Worm (Caenorhabditis elegans) whole organism, L3 larva: ENCODE measurements around the gene daf-3.

Experiments
- ceh-28 ChIP-seq: fragments of 150-350 bp; optimal IDR thresholded peaks from 2 replicates; lab custom pipeline; 2014; ENCODE audit warnings: missing biosample characterization, missing genetic modification reagents, missing genetic modification characterization
- daf-12 ChIP-seq: fragments of 150-350 bp; optimal IDR thresholded peaks from 2 replicates; lab custom pipeline; 2014; ENCODE audit warnings: missing biosample characterization, missing genetic modification reagents, missing genetic modification characterization
- egl-27 ChIP-seq: sonication (generic microtip); optimal IDR thresholded peaks from 4 replicates; lab custom pipeline; 2017; ENCODE audit warnings: missing biosample characterization, missing genetic modification reagents, missing genetic modification characterization
- egl-5 ChIP-seq: fragments of 150-350 bp; optimal IDR thresholded peaks from 2 replicates; lab custom pipeline; 2017; ENCODE audit warnings: missing biosample characterization, missing genetic modification reagents, missing genetic modification characterization, inconsistent platforms
- hmg-11 ChIP-seq: sonication (generic microtip); optimal IDR thresholded peaks from 2 replicates; lab custom pipeline; 2016; ENCODE audit warnings: missing genetic modification characterization, missing compliant biosample characterization
- lin-15B ChIP-seq: fragments of 150-350 bp; optimal IDR thresholded peaks from 2 replicates; lab custom pipeline; 2014; ENCODE audit warnings: missing biosample characterization, missing genetic modification characterization
- lsy-12 ChIP-seq: sonication (generic microtip); optimal IDR thresholded peaks from 2 replicates; lab custom pipeline; 2016; ENCODE audit warnings: mild to moderate bottlenecking, missing genetic modification characterization, missing compliant biosample characterization
- mdl-1 ChIP-seq: fragments of 150-350 bp; optimal IDR thresholded peaks from 2 replicates; lab custom pipeline; 2014; ENCODE audit warnings: missing biosample characterization, missing genetic modification characterization
- mml-1 ChIP-seq: fragments of 150-350 bp; sonication (generic microtip); optimal IDR thresholded peaks from 3 replicates; lab custom pipeline; 2014; ENCODE audit warnings: missing biosample characterization, missing genetic modification characterization
- nhr-11 ChIP-seq: fragments of 150-350 bp; optimal IDR thresholded peaks from 2 replicates; lab custom pipeline; 2014; ENCODE audit warnings: missing biosample characterization, missing genetic modification characterization
- nhr-12 ChIP-seq: fragments of 150-350 bp; optimal IDR thresholded peaks from 2 replicates; lab custom pipeline; 2014; ENCODE audit warnings: missing biosample characterization, missing genetic modification characterization
- nhr-23 ChIP-seq: fragments of 150-350 bp; optimal IDR thresholded peaks from 2 replicates; lab custom pipeline; 2014; ENCODE audit warnings: missing biosample characterization, missing genetic modification reagents, missing genetic modification characterization
- nhr-237 ChIP-seq: fragments of 150-350 bp; optimal IDR thresholded peaks from 2 replicates; lab custom pipeline; 2014; ENCODE audit warnings: missing biosample characterization, missing genetic modification characterization
- nhr-28 ChIP-seq: fragments of 150-350 bp; optimal IDR thresholded peaks from 2 replicates; lab custom pipeline; 2014; ENCODE audit warnings: missing biosample characterization, missing genetic modification characterization
- nhr-43 ChIP-seq: sonication (generic microtip); optimal IDR thresholded peaks from 2 replicates; lab custom pipeline; 2016; ENCODE audit warnings: mild to moderate bottlenecking, missing genetic modification characterization, missing compliant biosample characterization; ENCODE audit not compliant: poor library complexity, severe bottlenecking
- nhr-67 ChIP-seq: fragments of 150-350 bp; optimal IDR thresholded peaks from 2 replicates; lab custom pipeline; 2014; ENCODE audit warnings: missing biosample characterization, missing genetic modification characterization
- nhr-76 ChIP-seq: fragments of 150-350 bp; sonication (generic microtip); optimal IDR thresholded peaks from 5 replicates; lab custom pipeline; 2014; ENCODE audit warnings: missing biosample characterization, missing genetic modification characterization
- nhr-77 ChIP-seq: fragments of 150-350 bp; optimal IDR thresholded peaks from 2 replicates; lab custom pipeline; 2014; ENCODE audit warnings: missing biosample characterization, missing genetic modification characterization
- pha-4 ChIP-seq: fragments of 150-350 bp; optimal IDR thresholded peaks from 2 replicates; lab custom pipeline; 2014; ENCODE audit warnings: missing biosample characterization, missing genetic modification reagents, missing genetic modification characterization
- sea-2 ChIP-seq: fragments of 150-350 bp; sonication (generic microtip); optimal IDR thresholded peaks from 4 replicates; lab custom pipeline; 2014; ENCODE audit warnings: missing biosample characterization, missing genetic modification reagents, missing genetic modification characterization
- skn-1 ChIP-seq: fragments of 150-350 bp; optimal IDR thresholded peaks from 2 replicates; lab custom pipeline; 2014; ENCODE audit warnings: missing biosample characterization, missing genetic modification characterization
- snpc-4 ChIP-seq: fragments of 150-350 bp; optimal IDR thresholded peaks from 2 replicates; lab custom pipeline; 2014; ENCODE audit warnings: missing biosample characterization, missing genetic modification characterization
- tbx-2 ChIP-seq: sonication (generic microtip); optimal IDR thresholded peaks from 2 replicates; lab custom pipeline; 2016; ENCODE audit warnings: mild to moderate bottlenecking, missing genetic modification characterization, missing compliant biosample characterization
- unc-62 ChIP-seq: fragments of 150-350 bp; sonication (generic microtip); optimal IDR thresholded peaks from 4 replicates; lab custom pipeline; 2014; ENCODE audit warnings: missing biosample characterization, missing genetic modification reagents, missing genetic modification characterization
- zag-1 ChIP-seq: fragments of 150-350 bp; optimal IDR thresholded peaks from 2 replicates; lab custom pipeline; 2014; ENCODE audit warnings: missing biosample characterization, missing genetic modification characterization
- ztf-11 ChIP-seq: fragments of 150-350 bp; optimal IDR thresholded peaks from 2 replicates; lab custom pipeline; 2014; ENCODE audit warnings: missing biosample characterization, missing genetic modification characterization
- ztf-4 ChIP-seq: fragments of 150-350 bp; optimal IDR thresholded peaks from 2 replicates; lab custom pipeline; 2014; ENCODE audit warnings: missing biosample characterization, missing genetic modification characterization

daf-3 gene

DNA sequence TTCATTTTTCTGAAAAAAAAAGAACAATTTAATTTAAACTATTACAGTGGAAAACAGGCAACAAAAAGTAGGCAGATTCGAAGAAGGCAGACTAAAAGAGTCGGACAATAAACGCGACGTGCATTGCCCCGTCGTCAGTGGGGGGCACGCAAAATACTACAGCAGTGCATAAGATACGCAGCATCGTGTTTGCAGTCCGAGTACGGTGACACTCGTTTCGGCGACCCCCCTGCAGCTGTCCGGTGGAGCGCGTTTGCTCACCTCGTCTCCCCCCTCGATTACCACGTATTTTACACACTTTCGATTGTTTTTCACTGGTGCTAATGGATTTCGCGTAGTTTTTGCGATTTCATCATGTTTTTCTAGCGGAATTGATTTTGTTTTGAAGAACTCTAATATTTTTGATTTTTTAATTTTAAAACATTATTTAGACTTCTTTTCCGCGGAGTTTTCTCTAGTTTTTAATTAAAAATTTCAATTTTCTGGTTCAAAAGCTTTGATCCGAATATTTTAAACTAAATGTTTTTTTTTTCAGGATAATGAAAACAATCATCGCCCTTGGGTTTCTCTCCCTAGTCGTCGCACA lies 57.1 kb downstream of the daf-3 start, which contains the start of the genes trap-2 and ile-2 (continued):
- TF ChIP-seq nhr-77: peak; percentile 33
- TF ChIP-seq nhr-237: no peak
- TF ChIP-seq mdl-1 (tag; lab: Kevin White, UChicago): no peak
- TF ChIP-seq snpc-4 (tag; lab: Kevin White, UChicago): peak; percentile 91
- TF ChIP-seq mml-1 (tag; lab: Kevin White, UChicago): no peak
- TF ChIP-seq zag-1 (tag; lab: Kevin White, UChicago): no peak
- peak; percentile 89 for TF ChIP-seq nhr-43
- peak; percentile 88 for TF ChIP-seq skn-1
- TF ChIP-seq nhr-76 (tag; lab: Kevin White, UChicago): no peak
- no peak for TF ChIP-seq daf-12 (tag; lab: Kevin White, UChicago)
- no peak for TF ChIP-seq nhr-12 (tag; lab: Kevin White, UChicago)
- no peak for TF ChIP-seq nhr-28
- peak; percentile 94 for TF ChIP-seq nhr-23 (tag; lab: Kevin White, UChicago)
- peak; percentile 71 for TF ChIP-seq unc-62
- TF ChIP-seq ceh-28 (tag; lab: Kevin White, UChicago): peak; percentile 75
- peak; percentile 96 for TF ChIP-seq lin-15B (tag; lab: Kevin White, UChicago)
- peak; percentile 22 for TF ChIP-seq ztf-4 (tag; lab: Kevin White, UChicago)
- peak; percentile 68 for TF ChIP-seq tbx-2 (tag; lab: Kevin White, UChicago)
- no peak for TF ChIP-seq ztf-11
- TF ChIP-seq pha-4 (tag; lab: Kevin White, UChicago): peak; percentile 95
- TF ChIP-seq hmg-11 (tag; lab: Kevin White, UChicago): peak; percentile 99
- peak; percentile 85 for TF ChIP-seq lsy-12 (tag; lab: Kevin White, UChicago)
- peak; percentile 90 for TF ChIP-seq egl-5 (tag; lab: Kevin White, UChicago)
- TF ChIP-seq nhr-11 (tag; lab: Kevin White, UChicago): no peak
- no peak for TF ChIP-seq nhr-67 (tag; lab: Kevin White, UChicago)
- peak; percentile 52 for TF ChIP-seq egl-27 (tag; lab: Kevin White, UChicago)
- TF ChIP-seq sea-2: no peak
